Fruit fly (Drosophila melanogaster): ENCODE results near the gene hoe1.

Gene hoe1

DNA sequence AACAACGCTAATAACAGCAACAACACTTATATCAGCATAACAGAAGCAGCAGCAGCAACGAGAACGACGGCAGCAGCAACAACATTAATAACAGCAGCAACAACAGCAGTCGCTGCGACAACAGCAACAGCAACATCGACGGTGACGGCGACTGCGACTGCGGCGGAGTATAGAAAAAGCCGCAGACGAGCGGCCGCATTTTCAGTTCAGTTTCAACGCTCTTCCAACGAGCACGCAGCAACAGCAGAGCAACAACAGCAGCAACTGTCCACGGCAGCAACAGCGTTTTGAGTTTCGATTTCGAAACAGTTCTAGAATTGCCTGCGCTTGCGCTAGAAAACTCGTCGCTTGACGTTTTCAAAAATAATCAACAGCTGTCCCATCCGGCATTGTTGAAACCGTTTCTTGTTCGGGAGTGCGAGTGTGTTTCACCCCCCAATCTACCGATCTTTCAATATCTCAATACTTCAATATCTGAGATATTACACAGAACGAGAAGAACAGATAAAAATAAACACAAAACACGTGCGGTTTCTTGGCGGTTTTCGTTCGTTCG lies 40.2 kb downstream of the hoe1 start, which contains the start of gene CG3036:
Gene CG3036 (plus strand): TSS at position 199 of the 556 bp plus-strand sequence.
- TF ChIP-seq CG7368 (GFP tag; optimal IDR thresholded peaks at IDR 0.05), result peak; percentile 25
- TF ChIP-seq net (GFP tag; optimal IDR thresholded peaks at IDR 0.05), result peak; percentile 41
- peak; percentile 25 for TF ChIP-seq fkh (GFP tag; optimal IDR thresholded peaks at IDR 0.05)
- peak; percentile 38; the same call in 2 of the 3 replicates for TF ChIP-seq eg (GFP tag; IDR thresholded peaks at IDR 0.05)
- TF ChIP-seq CG34406 (GFP tag; optimal IDR thresholded peaks at IDR 0.05), result no peak
- TF ChIP-seq CG6276 (GFP tag; optimal IDR thresholded peaks at IDR 0.05), result no peak
- peak; percentile 67 for TF ChIP-seq dsx (GFP tag; optimal IDR thresholded peaks at IDR 0.05; ENCODE audit: poor library complexity, severe bottlenecking)
- TF ChIP-seq achi (GFP tag; optimal IDR thresholded peaks at IDR 0.05), result no peak
- no peak for TF ChIP-seq Hr39 (GFP tag; optimal IDR thresholded peaks at IDR 0.05)
- TF ChIP-seq CG6163 (GFP tag; IDR thresholded peaks at IDR 0.05), result peak; percentile 67
- TF ChIP-seq CG11294 (GFP tag; IDR thresholded peaks at IDR 0.05), result no peak
- TF ChIP-seq svp (GFP tag), result peak; percentile 84
- peak; percentile 28 for TF ChIP-seq vri (GFP tag; optimal IDR thresholded peaks at IDR 0.05)
- no peak for TF ChIP-seq Sox102F (GFP tag; optimal IDR thresholded peaks at IDR 0.05)
- no peak for TF ChIP-seq spab (GFP tag; optimal IDR thresholded peaks at IDR 0.05)
- TF ChIP-seq CG11902 (GFP tag; optimal IDR thresholded peaks at IDR 0.05), result no peak
- TF ChIP-seq Blimp-1 (GFP tag; optimal IDR thresholded peaks at IDR 0.05), result no peak
- peak; percentile 40 for TF ChIP-seq CG1621 (tag; optimal IDR thresholded peaks at IDR 0.05)
- no peak for TF ChIP-seq salr (GFP tag; optimal IDR thresholded peaks at IDR 0.05)
- peak; percentile 15 for TF ChIP-seq Met (GFP tag; optimal IDR thresholded peaks at IDR 0.05)
- TF ChIP-seq CG8319 (GFP tag; optimal IDR thresholded peaks at IDR 0.05), result no peak
- TF ChIP-seq CG31627 (GFP tag; optimal IDR thresholded peaks at IDR 0.05), result no peak
- no peak for TF ChIP-seq pdm3 (GFP tag; optimal IDR thresholded peaks at IDR 0.05)
- TF ChIP-seq lz (GFP tag; optimal IDR thresholded peaks at IDR 0.05), result no peak
- TF ChIP-seq Ets96B (tag; optimal IDR thresholded peaks at IDR 0.05), result peak; percentile 11
- TF ChIP-seq Sox14 (GFP tag; optimal IDR thresholded peaks at IDR 0.05), result no peak
- peak; percentile 43; the same call in 1 of the 3 replicates for TF ChIP-seq CG8119 (GFP tag; IDR thresholded peaks at IDR 0.05)
- peak; percentile 47 for TF ChIP-seq CG9139 (GFP tag; optimal IDR thresholded peaks at IDR 0.05)
- peak; percentile 46; the same call in 1 of the 2 replicates for TF ChIP-seq CG15336 (GFP tag; IDR thresholded peaks at IDR 0.05)
- TF ChIP-seq esn (GFP tag; optimal IDR thresholded peaks at IDR 0.05), result peak; percentile 2
- no peak for TF ChIP-seq fd85E (GFP tag; optimal IDR thresholded peaks at IDR 0.05)
- peak; percentile 1 for TF ChIP-seq CG16779 (tag; optimal IDR thresholded peaks at IDR 0.05)
- TF ChIP-seq topi (GFP tag; optimal IDR thresholded peaks at IDR 0.05), result peak; percentile 37
- peak; percentile 46 for TF ChIP-seq Eip75B (GFP tag; optimal IDR thresholded peaks at IDR 0.05)
- TF ChIP-seq Eip78C (GFP tag), result peak; percentile 76
- peak; percentile 51 for TF ChIP-seq CG6854 (GFP tag; optimal IDR thresholded peaks at IDR 0.05)
- peak; percentile 14 to 24 for TF ChIP-seq ss (GFP tag; optimal IDR thresholded peaks at IDR 0.05)
- TF ChIP-seq CG3919 (GFP tag; optimal IDR thresholded peaks at IDR 0.05), result peak; percentile 68

DNA sequence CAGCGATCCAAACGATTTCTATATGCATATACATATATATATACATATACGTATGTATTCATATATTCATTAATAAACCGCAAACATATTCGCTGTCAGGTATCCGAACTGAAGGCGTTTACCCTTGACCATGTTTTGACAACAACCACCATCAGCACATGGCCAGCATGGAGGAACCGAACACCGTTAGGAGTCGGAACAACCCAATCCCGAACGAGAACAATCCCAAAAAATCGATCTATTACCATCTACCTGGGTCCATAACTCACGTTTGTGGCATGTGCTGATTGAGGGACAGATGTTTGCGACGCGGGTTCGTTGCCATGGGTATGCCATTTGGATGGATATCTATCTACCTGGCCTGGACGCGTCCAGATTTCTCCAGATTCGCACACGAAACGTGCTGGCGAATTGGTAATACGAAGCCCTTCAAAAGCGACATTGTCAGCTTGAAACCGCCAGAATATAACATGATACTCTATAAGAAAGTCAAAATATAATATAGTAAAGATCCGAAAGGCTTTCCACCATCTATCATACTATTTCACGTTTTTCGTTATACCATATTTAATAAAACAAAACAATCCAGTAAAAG lies 42.6 kb downstream of the hoe1 start, which contains the start of gene CG15625:
Gene CG15625 (plus strand): TSS at position 545 of the 595 bp plus-strand sequence.
- no peak for TF ChIP-seq svp (GFP tag)
- no peak for TF ChIP-seq CG8632 (GFP tag; optimal IDR thresholded peaks at IDR 0.05)
- no peak for TF ChIP-seq lz (GFP tag; optimal IDR thresholded peaks at IDR 0.05)
- no peak for TF ChIP-seq vri (GFP tag; optimal IDR thresholded peaks at IDR 0.05)
- TF ChIP-seq CG32006 (GFP tag; optimal IDR thresholded peaks at IDR 0.05), result no peak
- TF ChIP-seq CG6792 (GFP tag; optimal IDR thresholded peaks at IDR 0.05), result no peak
- TF ChIP-seq CG3032 (tag; optimal IDR thresholded peaks at IDR 0.05), result no peak
- no peak for TF ChIP-seq pdm3 (GFP tag; optimal IDR thresholded peaks at IDR 0.05)
- TF ChIP-seq OdsH (GFP tag; optimal IDR thresholded peaks at IDR 0.05), result no peak
- TF ChIP-seq CG10669 (GFP tag; optimal IDR thresholded peaks at IDR 0.05), result no peak
- TF ChIP-seq achi (GFP tag; optimal IDR thresholded peaks at IDR 0.05), result no peak
- no peak for TF ChIP-seq Smox (GFP tag; optimal IDR thresholded peaks at IDR 0.05)
